Worm (Caenorhabditis elegans) whole organism, L4/young adult: ENCODE measurements around the gene Y46H3A.4.

ENCODE experiments used
- dao-5 ChIP-seq: sonication (generic microtip); optimal IDR thresholded peaks from 2 replicates; lab custom pipeline; 2016; ENCODE audit warnings: missing genotype, missing genetic modification characterization, moderate library complexity, missing compliant biosample characterization
- him-1 ChIP-seq: sonication (generic microtip); optimal IDR thresholded peaks from 2 replicates; lab custom pipeline; 2016; ENCODE audit warnings: missing genotype, missing genetic modification reagents, missing genetic modification characterization, missing compliant biosample characterization

DNA sequence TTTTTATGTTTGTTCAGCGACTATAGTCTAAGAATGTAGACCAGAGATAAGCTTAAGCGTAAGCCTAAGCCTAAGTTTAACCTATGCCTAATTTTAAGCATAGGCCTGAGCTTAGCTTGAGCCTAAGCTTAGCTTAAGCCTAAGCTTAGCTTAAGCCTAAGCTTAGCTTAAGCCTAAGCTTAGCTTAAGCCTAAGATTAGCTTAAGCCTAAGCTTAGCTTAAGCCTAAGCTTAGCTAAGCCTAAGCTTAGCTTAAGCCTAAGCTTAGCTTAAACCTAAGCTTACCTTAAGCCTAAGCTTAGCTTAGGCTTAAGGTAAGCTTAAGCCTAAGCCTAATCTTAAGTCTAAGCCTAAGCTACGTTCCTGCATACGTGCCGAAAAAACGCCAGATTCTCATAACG, 37.7 kb upstream of the Y46H3A.4 start:
- TF ChIP-seq him-1 (tag; lab: Kevin White, UChicago) (no peak), dao-5 (tag; lab: Kevin White, UChicago) (no peak)
